Worm (Caenorhabditis elegans): ENCODE data around the gene W03H9.1.

Gene W03H9.1

DNA sequence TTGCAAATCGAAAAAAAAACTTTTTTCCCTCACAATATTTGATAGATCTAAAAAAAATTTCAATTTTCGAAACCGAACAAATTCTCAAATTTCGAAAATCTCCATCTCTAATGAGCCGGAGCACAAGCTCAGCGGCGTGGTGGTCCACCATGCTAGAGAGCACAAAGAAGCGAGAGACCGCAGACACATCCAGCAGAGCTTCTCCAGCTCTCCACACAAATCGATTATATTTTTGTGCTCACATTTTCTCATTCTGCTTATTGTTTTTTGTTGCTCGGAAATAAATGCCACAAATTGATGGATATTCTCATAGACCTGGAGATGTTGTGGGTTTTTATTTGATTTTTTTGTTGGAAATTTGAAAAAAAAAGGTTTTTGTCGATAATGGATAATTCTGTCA, 47.8 kb downstream of the W03H9.1 start:
- TF ChIP-seq ces-1 (GFP tag; optimal IDR thresholded peaks at IDR 0.05) (peak; percentile 13), lsy-2 (tag; optimal IDR thresholded peaks at IDR 0.05) (no peak)

DNA sequence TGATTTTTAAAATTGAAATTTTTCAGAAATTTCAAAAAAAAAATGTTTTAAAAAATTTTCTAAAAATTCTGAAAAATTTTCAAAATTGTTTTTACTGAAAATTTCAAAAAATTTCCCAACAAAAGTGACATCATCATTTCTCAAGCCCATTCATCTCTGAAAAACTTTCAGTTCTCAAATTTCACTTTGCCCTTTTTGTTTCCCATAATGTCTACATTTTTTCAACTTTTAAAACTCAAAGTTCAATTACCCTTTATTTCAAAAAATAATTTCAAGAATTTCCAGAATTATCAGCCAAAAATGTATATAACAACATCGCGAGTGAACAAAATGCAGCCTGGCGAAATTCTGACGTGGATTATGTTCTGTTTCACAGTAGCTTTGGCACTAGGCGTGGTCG, 49.0 kb downstream of the W03H9.1 start, which contains the start of gene bkip-1:
bkip-1 (plus strand) TSS at position 301 of the 400 bp plus-strand sequence.
- TF ChIP-seq elt-3 (tag; optimal IDR thresholded peaks at IDR 0.05) (no peak), ham-2 (GFP tag; optimal IDR thresholded peaks at IDR 0.05) (no peak), unc-62 (GFP tag; optimal IDR thresholded peaks at IDR 0.05) (no peak), sptf-1 (tag; optimal IDR thresholded peaks at IDR 0.05) (no peak), blmp-1 (tag; optimal IDR thresholded peaks at IDR 0.05) (no peak), nhr-76 (tag; optimal IDR thresholded peaks at IDR 0.05) (no peak), nhr-12 (tag; optimal IDR thresholded peaks at IDR 0.05) (no peak), unc-39 (tag; optimal IDR thresholded peaks at IDR 0.05) (no peak), unc-120 (tag; optimal IDR thresholded peaks at IDR 0.05; ENCODE audit: poor library complexity, severe bottlenecking) (no peak), cnd-1 (tag; optimal IDR thresholded peaks at IDR 0.05) (no peak), snpc-4 (tag; optimal IDR thresholded peaks at IDR 0.05) (no peak), nhr-237 (tag; optimal IDR thresholded peaks at IDR 0.05) (no peak), bed-3 (GFP tag; optimal IDR thresholded peaks at IDR 0.05) (no peak), ceh-43 (GFP tag; optimal IDR thresholded peaks at IDR 0.05) (no peak), sem-2 (GFP tag; optimal IDR thresholded peaks at IDR 0.05) (no peak), mls-2 (tag; optimal IDR thresholded peaks at IDR 0.05) (no peak), lin-32 (GFP tag; optimal IDR thresholded peaks at IDR 0.05) (no peak), mab-5 (tag; optimal IDR thresholded peaks at IDR 0.05) (no peak), ztf-11 (tag; optimal IDR thresholded peaks at IDR 0.05) (no peak)

DNA sequence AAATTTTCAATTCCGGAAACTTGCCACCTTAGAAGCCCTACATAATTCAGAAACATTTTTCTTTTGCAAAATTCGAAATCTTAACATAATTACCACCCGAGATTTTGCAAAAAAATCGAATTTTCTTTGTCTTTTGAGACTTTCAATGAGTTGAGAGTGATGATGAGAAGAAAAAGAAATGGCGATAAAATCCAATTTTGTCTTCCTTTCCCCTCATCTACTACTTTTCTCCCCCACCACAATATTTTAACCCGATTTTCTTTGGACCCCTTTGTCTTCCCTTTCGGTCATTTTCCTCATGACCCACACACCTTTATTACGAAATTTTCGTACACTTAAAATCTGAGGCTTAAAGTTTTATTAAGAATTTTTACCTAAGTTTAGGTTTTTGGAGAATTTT, 51.6 kb downstream of the W03H9.1 start:
- no peak for TF ChIP-seq lin-13 (tag; optimal IDR thresholded peaks at IDR 0.05)
- TF ChIP-seq ces-1 (GFP tag; optimal IDR thresholded peaks at IDR 0.05) = peak; percentile 88
- TF ChIP-seq snpc-4 (tag; optimal IDR thresholded peaks at IDR 0.05) = no peak

DNA sequence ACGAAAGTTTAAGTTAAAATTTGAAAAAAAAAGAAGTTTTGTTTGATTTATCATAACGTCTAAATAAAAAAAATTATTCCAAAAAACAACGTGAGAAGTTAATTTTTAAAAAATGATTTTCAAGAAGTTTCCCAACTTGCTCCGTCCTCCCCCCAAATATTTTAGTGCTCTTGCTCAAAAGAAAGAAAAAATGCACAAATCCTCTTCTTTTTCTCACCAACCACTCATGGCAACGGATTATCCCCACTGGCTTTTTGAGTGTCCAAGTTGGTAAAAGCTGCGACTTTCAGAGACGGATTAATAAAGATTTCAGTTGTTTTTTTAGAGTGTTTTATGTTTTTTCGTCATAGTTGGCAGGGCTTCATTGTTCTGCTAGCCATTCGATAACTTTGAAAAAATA, 52.4 kb downstream of the W03H9.1 start, which contains the start of gene Y39G8C.2:
Y39G8C.2 (minus strand) TSS at position 101 of the 400 bp plus-strand sequence.
- TF ChIP-seq nhr-76 (tag; optimal IDR thresholded peaks at IDR 0.05) = no peak
- no peak for TF ChIP-seq flh-1 (GFP tag; optimal IDR thresholded peaks at IDR 0.05)
- TF ChIP-seq ces-1 (GFP tag; optimal IDR thresholded peaks at IDR 0.05) = no peak
- TF ChIP-seq ham-2 (GFP tag; optimal IDR thresholded peaks at IDR 0.05) = no peak
- TF ChIP-seq nhr-12 (tag; optimal IDR thresholded peaks at IDR 0.05) = no peak
- no peak for TF ChIP-seq snpc-4 (tag; optimal IDR thresholded peaks at IDR 0.05)
- no peak for TF ChIP-seq ceh-39 (tag; optimal IDR thresholded peaks at IDR 0.05)
- no peak for TF ChIP-seq zip-8 (tag; optimal IDR thresholded peaks at IDR 0.05)
- no peak for TF ChIP-seq lin-13 (tag; optimal IDR thresholded peaks at IDR 0.05)
- no peak for TF ChIP-seq nhr-2 (tag; optimal IDR thresholded peaks at IDR 0.05)
- TF ChIP-seq mab-5 (tag; optimal IDR thresholded peaks at IDR 0.05) = no peak
- no peak for TF ChIP-seq lin-32 (GFP tag; optimal IDR thresholded peaks at IDR 0.05)
- TF ChIP-seq pha-4 (tag; optimal IDR thresholded peaks at IDR 0.05) = no peak
